Worm (Caenorhabditis elegans): Measurements from ENCODE around the gene sqv-3.
A peak's percentile ranks its signal among the peaks of the same experiment; 100 is the strongest.

Gene sqv-3

DNA sequence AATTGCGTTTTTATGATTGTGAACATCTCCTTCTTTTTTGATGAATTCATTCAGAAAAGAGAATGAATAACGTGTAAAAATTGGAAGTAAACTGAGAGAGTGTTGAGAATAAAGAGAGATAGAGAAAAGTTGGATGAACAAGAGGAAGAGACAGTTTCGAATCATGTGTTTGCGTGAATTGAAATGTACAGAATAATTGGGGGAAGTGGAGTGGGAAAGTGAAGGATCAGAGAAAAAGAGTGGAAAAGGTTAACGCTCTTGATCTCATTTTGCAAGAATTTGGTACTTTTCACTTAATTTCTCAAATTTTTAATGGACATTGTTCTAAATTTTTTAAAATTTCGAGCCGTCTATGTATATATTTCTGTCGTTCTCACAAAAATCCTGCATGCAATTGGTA lies 46.8 kb downstream of the sqv-3 start:
- TF ChIP-seq elt-2 (tag; optimal IDR thresholded peaks at IDR 0.05) = no peak
- no peak for TF ChIP-seq irx-1 (tag; optimal IDR thresholded peaks at IDR 0.05)
- TF ChIP-seq egl-27 (tag; optimal IDR thresholded peaks at IDR 0.05) = no peak
- no peak for TF ChIP-seq pax-3 (tag; optimal IDR thresholded peaks at IDR 0.05)
- no peak for TF ChIP-seq nhr-12 (tag; optimal IDR thresholded peaks at IDR 0.05)
- TF ChIP-seq nhr-20 (tag; optimal IDR thresholded peaks at IDR 0.05) = peak; percentile 3
- TF ChIP-seq mdl-1 (tag; optimal IDR thresholded peaks at IDR 0.05) = no peak
- peak in 1 of 6 experiments; percentile 27 for TF ChIP-seq elt-3 (tag; optimal IDR thresholded peaks at IDR 0.05)
- TF ChIP-seq fkh-8 (tag; optimal IDR thresholded peaks at IDR 0.05) = no peak
- TF ChIP-seq lin-15B (tag; optimal IDR thresholded peaks at IDR 0.05) = no peak
- TF ChIP-seq fos-1 (tag; optimal IDR thresholded peaks at IDR 0.05) = no peak
- no peak for TF ChIP-seq C16A3.4 (tag; optimal IDR thresholded peaks at IDR 0.05)
- TF ChIP-seq ceh-88 (GFP tag; IDR thresholded peaks at IDR 0.05) = no peak
- no peak for TF ChIP-seq grh-1 (GFP tag; IDR thresholded peaks at IDR 0.05)
- no peak for TF ChIP-seq efl-3 (GFP tag; optimal IDR thresholded peaks at IDR 0.05)
- no peak for TF ChIP-seq nhr-11 (tag; optimal IDR thresholded peaks at IDR 0.05)
- peak in 1 of 2 experiments; percentile 23 for TF ChIP-seq lsy-2 (tag; optimal IDR thresholded peaks at IDR 0.05)
- no peak for TF ChIP-seq tlp-1 (tag; optimal IDR thresholded peaks at IDR 0.05)
- TF ChIP-seq snu-23 (GFP tag; optimal IDR thresholded peaks at IDR 0.05) = peak; percentile 22
- no peak for TF ChIP-seq unc-62 (GFP tag; optimal IDR thresholded peaks at IDR 0.05)
- peak; percentile 87 for TF ChIP-seq blmp-1 (tag; optimal IDR thresholded peaks at IDR 0.05)
- TF ChIP-seq isw-1 (GFP tag; IDR thresholded peaks at IDR 0.05) = no peak
- no peak for TF ChIP-seq dpl-1 (GFP tag; optimal IDR thresholded peaks at IDR 0.05)
- TF ChIP-seq dsc-1 (tag; optimal IDR thresholded peaks at IDR 0.05) = no peak
- peak; percentile 74 for TF ChIP-seq nhr-85 (tag)
- no peak for TF ChIP-seq vab-15 (tag; optimal IDR thresholded peaks at IDR 0.05)
- TF ChIP-seq mep-1 (tag; optimal IDR thresholded peaks at IDR 0.05) = peak; percentile 32
- no peak for TF ChIP-seq zag-1 (tag; optimal IDR thresholded peaks at IDR 0.05)
- no peak for TF ChIP-seq lin-39 (tag; optimal IDR thresholded peaks at IDR 0.05)
- TF ChIP-seq egl-13 (tag; optimal IDR thresholded peaks at IDR 0.05) = no peak
- TF ChIP-seq rnt-1 (tag; optimal IDR thresholded peaks at IDR 0.05) = no peak
- peak in 1 of 2 experiments; percentile 26 for TF ChIP-seq lin-35 (GFP tag; optimal IDR thresholded peaks at IDR 0.05)
- TF ChIP-seq lin-14 (GFP tag; optimal IDR thresholded peaks at IDR 0.05) = peak; percentile 64

DNA sequence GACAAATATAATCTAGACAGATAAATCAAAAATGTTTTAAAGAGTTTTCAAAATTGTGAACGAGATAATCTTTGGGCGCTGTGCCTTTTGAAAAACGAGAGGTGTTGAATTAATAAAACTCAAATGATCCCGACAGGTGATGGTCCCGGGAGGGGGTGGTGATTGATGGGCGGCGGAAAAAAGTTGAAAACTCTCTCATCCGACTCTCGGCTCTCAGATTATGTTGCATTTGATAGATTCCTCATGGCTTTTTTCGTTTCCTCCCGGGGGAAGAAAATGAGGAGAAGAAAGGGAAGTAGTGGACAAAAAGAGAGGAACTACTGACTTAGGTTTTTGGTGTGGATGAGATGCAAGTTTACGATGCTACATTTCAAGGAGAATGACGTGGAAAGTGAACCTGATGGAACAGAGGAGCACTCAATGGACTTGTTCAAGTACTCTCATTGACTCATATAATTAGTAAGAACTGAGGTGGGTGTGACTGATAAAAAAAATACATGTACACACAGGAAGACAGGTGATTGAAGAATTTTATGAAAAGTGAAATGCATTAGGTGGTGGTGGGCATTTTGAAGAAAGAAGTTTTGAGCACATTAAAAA lies 48.7 kb downstream of the sqv-3 start:
- TF ChIP-seq lsy-2 (tag; optimal IDR thresholded peaks at IDR 0.05) (peak; percentile 1 to 7), dsc-1 (tag; optimal IDR thresholded peaks at IDR 0.05) (peak; percentile 75), nhr-71 (tag; optimal IDR thresholded peaks at IDR 0.05) (peak; percentile 60), swsn-7 (tag; optimal IDR thresholded peaks at IDR 0.05) (peak; percentile 24), sox-4 (tag; optimal IDR thresholded peaks at IDR 0.05) (no peak), ceh-90 (tag; optimal IDR thresholded peaks at IDR 0.05) (no peak), jun-1 (tag; optimal IDR thresholded peaks at IDR 0.05) (no peak), snu-23 (GFP tag; optimal IDR thresholded peaks at IDR 0.05) (peak; percentile 19), lin-14 (GFP tag; optimal IDR thresholded peaks at IDR 0.05) (peak; percentile 90), rnt-1 (tag; optimal IDR thresholded peaks at IDR 0.05) (peak; percentile 74), nhr-85 (tag) (peak; percentile 9), nhr-20 (tag; optimal IDR thresholded peaks at IDR 0.05) (peak; percentile 20), alr-1 (tag; optimal IDR thresholded peaks at IDR 0.05; ENCODE audit: borderline replicate concordance) (no peak), efl-1 (optimal IDR thresholded peaks at IDR 0.05) (no peak), efl-1 (GFP tag; optimal IDR thresholded peaks at IDR 0.05 in 1 of 2) (peak in 1 of 2 experiments; percentile 3), lin-39 (tag; optimal IDR thresholded peaks at IDR 0.05) (peak; percentile 51)

All from whole organism, L1 larva.